Worm (Caenorhabditis elegans) whole organism, L4 larva: Measurements from ENCODE around the gene Y22D7AL.7.

Experiments used
- D1046.2 ChIP-seq: fragments of 200-800 bp; sonication (Bioruptor generic); IDR thresholded peaks from 2 replicates; pipeline ENCODE4 v1.3.6; 2022; ENCODE audit warnings: missing genetic modification characterization, missing compliant biosample characterization
- F10B5.3 ChIP-seq: sonication (generic microtip); optimal IDR thresholded peaks from 2 replicates; lab custom pipeline; 2016; ENCODE audit warnings: mild to moderate bottlenecking, missing genetic modification characterization, missing compliant biosample characterization
- F44E2.7 ChIP-seq: fragments of 200-800 bp; sonication (Bioruptor generic); IDR thresholded peaks from 2 replicates; pipeline ENCODE4 v2.1.2; 2022; ENCODE audit warnings: missing genetic modification characterization, missing compliant biosample characterization
- R02D3.7 ChIP-seq: fragments of 150-350 bp; sonication (generic microtip); optimal IDR thresholded peaks from 3 replicates; lab custom pipeline; 2014; ENCODE audit warnings: missing biosample characterization, missing genetic modification characterization
- T26A8.4 ChIP-seq: fragments of 200-800 bp; sonication (Bioruptor generic); IDR thresholded peaks from 2 replicates; pipeline ENCODE4 v1.3.6; 2022; ENCODE audit warnings: missing genetic modification characterization, missing compliant biosample characterization
- Y105C5A.15 ChIP-seq: fragments of 200-800 bp; sonication (Bioruptor generic); IDR thresholded peaks from 2 replicates; pipeline ENCODE4 v1.3.6; 2022; ENCODE audit warnings: missing genetic modification characterization, missing compliant biosample characterization
- Y48G9A.11 ChIP-seq: fragments of 200-800 bp; sonication (Bioruptor generic); IDR thresholded peaks from 2 replicates; pipeline ENCODE4 v1.3.6; 2022; ENCODE audit warnings: missing genetic modification reagents, missing genetic modification characterization, missing compliant biosample characterization
- Y5F2A.4 ChIP-seq: fragments of 200-800 bp; sonication (Bioruptor generic); optimal IDR thresholded peaks from 2 replicates; lab custom pipeline; 2018; ENCODE audit warnings: mild to moderate bottlenecking, missing genetic modification characterization, missing compliant biosample characterization
- ZK337.2 ChIP-seq: fragments of 200-800 bp; sonication (Bioruptor generic); IDR thresholded peaks from 2 replicates; pipeline ENCODE4 v1.3.6; 2022; ENCODE audit warnings: missing genetic modification reagents, missing genetic modification characterization, missing compliant biosample characterization
- ZK546.5 ChIP-seq, 2 experiments: sonication (generic microtip); optimal IDR thresholded peaks; 2 replicates each; lab custom pipeline; 2017; ENCODE audit warnings: missing biosample characterization in 2 of 2, missing genetic modification characterization in 2 of 2
- aha-1 ChIP-seq: fragments of 150-350 bp; peaks from one replicate; lab custom pipeline; 2014; ENCODE audit warnings: missing biosample characterization, missing genetic modification characterization
- ceh-20 ChIP-seq: fragments of 200-800 bp; sonication (Bioruptor generic); IDR thresholded peaks from 2 replicates; pipeline ENCODE4 v1.3.6; 2022; ENCODE audit warnings: missing genetic modification reagents, missing genetic modification characterization, missing compliant biosample characterization
- ceh-28 ChIP-seq: fragments of 150-350 bp; optimal IDR thresholded peaks from 2 replicates; lab custom pipeline; 2014; ENCODE audit warnings: missing biosample characterization, missing genetic modification reagents, missing genetic modification characterization
- ceh-32 ChIP-seq: sonication (generic microtip); optimal IDR thresholded peaks from 2 replicates; lab custom pipeline; 2016; ENCODE audit warnings: mild to moderate bottlenecking, missing genetic modification characterization, missing compliant biosample characterization; ENCODE audit not compliant: poor library complexity
- ceh-62 ChIP-seq: sonication (generic microtip); optimal IDR thresholded peaks from 2 replicates; lab custom pipeline; 2017; ENCODE audit warnings: missing biosample characterization, missing genetic modification characterization
- ceh-82 ChIP-seq: sonication (generic microtip); optimal IDR thresholded peaks from 2 replicates; lab custom pipeline; 2017; ENCODE audit warnings: missing biosample characterization, missing genetic modification characterization
- cey-2 ChIP-seq: sonication (generic microtip); optimal IDR thresholded peaks from 3 replicates; lab custom pipeline; 2017; ENCODE audit warnings: missing genetic modification characterization, mild to moderate bottlenecking, missing compliant biosample characterization, antibody characterized with exemption, borderline replicate concordance; ENCODE audit not compliant: insufficient read depth
- ctbp-1 ChIP-seq: fragments of 200-800 bp; sonication (Bioruptor generic); IDR thresholded peaks from 2 replicates; pipeline ENCODE4 v1.3.6; 2022; ENCODE audit warnings: missing genetic modification reagents, missing genetic modification characterization, missing compliant biosample characterization
- daf-16 ChIP-seq, 3 experiments: sonication (generic microtip); optimal IDR thresholded peaks; 2 replicates each; lab custom pipeline; 2016 to 2017; ENCODE audit warnings: missing genetic modification characterization in 3 of 3, missing genetic modification reagents in 3 of 3, mild to moderate bottlenecking in 2 of 3, missing compliant biosample characterization in 2 of 3, missing biosample characterization in 1 of 3, moderate library complexity in 1 of 3
- daf-19 ChIP-seq: fragments of 200-800 bp; sonication (Bioruptor generic); conservative IDR thresholded peaks from 2 replicates; pipeline ENCODE4 v1.3.6; 2022; ENCODE audit warnings: missing genetic modification characterization, missing compliant biosample characterization
- daf-8 ChIP-seq: fragments of 200-800 bp; sonication (Bioruptor generic); IDR thresholded peaks from 2 replicates; pipeline ENCODE4 v1.3.6; 2022; ENCODE audit warnings: missing genetic modification characterization, missing compliant biosample characterization
- dmd-9 ChIP-seq: fragments of 200-800 bp; sonication (Bioruptor generic); IDR thresholded peaks from 2 replicates; pipeline ENCODE4 v1.3.6; 2022; ENCODE audit warnings: missing genetic modification reagents, missing genetic modification characterization, missing compliant biosample characterization
- dpl-1 ChIP-seq: fragments of 150-350 bp; optimal IDR thresholded peaks from 2 replicates; lab custom pipeline; 2014; ENCODE audit warnings: missing biosample characterization, missing genetic modification reagents, missing genetic modification characterization
- fkh-10 ChIP-seq: fragments of 150-350 bp; optimal IDR thresholded peaks from 2 replicates; lab custom pipeline; 2014; ENCODE audit warnings: missing biosample characterization, missing genetic modification reagents, missing genetic modification characterization
- fos-1 ChIP-seq: fragments of 150-350 bp; optimal IDR thresholded peaks from 2 replicates; lab custom pipeline; 2014; ENCODE audit warnings: missing biosample characterization, missing genetic modification characterization
- hif-1 ChIP-seq, 2 experiments: sonication (generic microtip); optimal IDR thresholded peaks; 2 replicates each; lab custom pipeline; 2016 to 2017; ENCODE audit warnings: missing compliant biosample characterization in 2 of 2, missing genetic modification characterization in 2 of 2, missing genetic modification reagents in 2 of 2, missing genotype in 2 of 2, mild to moderate bottlenecking in 1 of 2
- hlh-30 ChIP-seq: sonication (generic microtip); optimal IDR thresholded peaks from 2 replicates; lab custom pipeline; 2017; ENCODE audit warnings: antibody characterized with exemption, mild to moderate bottlenecking, missing genetic modification characterization, missing compliant biosample characterization; ENCODE audit not compliant: insufficient read depth
- hmg-1.1 ChIP-seq: fragments of 200-800 bp; sonication (Bioruptor generic); IDR thresholded peaks from 2 replicates; pipeline ENCODE4 v1.3.6; 2022; ENCODE audit warnings: missing genetic modification reagents, missing genetic modification characterization, missing compliant biosample characterization
- lin-39 ChIP-seq: fragments of 150-350 bp; optimal IDR thresholded peaks from 2 replicates; lab custom pipeline; 2014; ENCODE audit warnings: missing biosample characterization, missing genetic modification reagents, missing genetic modification characterization
- lir-3 ChIP-seq: sonication (generic microtip); optimal IDR thresholded peaks from 2 replicates; lab custom pipeline; 2016; ENCODE audit warnings: mild to moderate bottlenecking, missing genetic modification characterization, missing compliant biosample characterization
- madf-9 ChIP-seq: fragments of 200-800 bp; sonication (Bioruptor generic); conservative IDR thresholded peaks from 2 replicates; pipeline ENCODE4 v1.3.6; 2022; ENCODE audit warnings: missing genetic modification reagents, missing genetic modification characterization, missing compliant biosample characterization
- mep-1 ChIP-seq: fragments of 150-350 bp; sonication (generic microtip); optimal IDR thresholded peaks from 3 replicates; lab custom pipeline; 2014; ENCODE audit warnings: missing biosample characterization, missing genetic modification characterization
- mes-2 ChIP-seq: sonication (generic microtip); optimal IDR thresholded peaks from 2 replicates; lab custom pipeline; 2016; ENCODE audit warnings: missing genotype, mild to moderate bottlenecking, missing genetic modification characterization, missing compliant biosample characterization; ENCODE audit not compliant: poor library complexity, severe bottlenecking
- mxl-3 ChIP-seq: fragments of 200-800 bp; sonication (Bioruptor generic); optimal IDR thresholded peaks from 2 replicates; lab custom pipeline; 2018; ENCODE audit warnings: mild to moderate bottlenecking, missing genetic modification characterization, missing compliant biosample characterization
- nhr-10 ChIP-seq: fragments of 150-350 bp; optimal IDR thresholded peaks from 2 replicates; lab custom pipeline; 2014; ENCODE audit warnings: missing biosample characterization, missing genetic modification characterization
- nhr-11 ChIP-seq: fragments of 150-350 bp; optimal IDR thresholded peaks from 2 replicates; lab custom pipeline; 2014; ENCODE audit warnings: missing biosample characterization, missing genetic modification characterization
- nhr-237 ChIP-seq: sonication (generic microtip); optimal IDR thresholded peaks from 2 replicates; lab custom pipeline; 2017; ENCODE audit warnings: missing biosample characterization, missing genetic modification characterization
- nhr-25 ChIP-seq: sonication (generic microtip); optimal IDR thresholded peaks from 2 replicates; lab custom pipeline; 2017; ENCODE audit warnings: missing genetic modification characterization, mild to moderate bottlenecking, missing compliant biosample characterization, antibody characterized with exemption, moderate library complexity, borderline replicate concordance; ENCODE audit not compliant: insufficient read depth
- nhr-48 ChIP-seq: sonication (generic microtip); optimal IDR thresholded peaks from 2 replicates; lab custom pipeline; 2016; ENCODE audit warnings: mild to moderate bottlenecking, missing genetic modification characterization, missing compliant biosample characterization
- nhr-76 ChIP-seq: fragments of 150-350 bp; optimal IDR thresholded peaks from 2 replicates; lab custom pipeline; 2014; ENCODE audit warnings: missing biosample characterization, missing genetic modification characterization
- pqm-1 ChIP-seq: sonication (generic microtip); optimal IDR thresholded peaks from 2 replicates; lab custom pipeline; 2017; ENCODE audit warnings: missing biosample characterization, missing genetic modification characterization
- saeg-2 ChIP-seq: fragments of 200-800 bp; sonication (Bioruptor generic); IDR thresholded peaks from 2 replicates; pipeline ENCODE4 v1.3.6; 2022; ENCODE audit warnings: missing genetic modification reagents, missing genetic modification characterization, missing compliant biosample characterization
- set-16 ChIP-seq: fragments of 200-800 bp; sonication (Bioruptor generic); IDR thresholded peaks from 2 replicates; pipeline ENCODE4 v1.3.6; 2022; ENCODE audit warnings: missing genetic modification reagents, missing genetic modification characterization, missing compliant biosample characterization
- spr-1 ChIP-seq: sonication (generic microtip); optimal IDR thresholded peaks from 2 replicates; lab custom pipeline; 2016; ENCODE audit warnings: mild to moderate bottlenecking, missing genetic modification characterization, missing compliant biosample characterization
- tag-97 ChIP-seq: fragments of 200-800 bp; sonication (Bioruptor generic); IDR thresholded peaks from 2 replicates; pipeline ENCODE4 v1.3.6; 2022; ENCODE audit warnings: missing genetic modification characterization, missing compliant biosample characterization
- unc-130 ChIP-seq: sonication (generic microtip); optimal IDR thresholded peaks from 2 replicates; lab custom pipeline; 2016; ENCODE audit warnings: missing genetic modification reagents, missing genetic modification characterization, missing compliant biosample characterization
- zfp-3 ChIP-seq: fragments of 200-800 bp; sonication (Bioruptor generic); conservative IDR thresholded peaks from 2 replicates; pipeline ENCODE4 v1.3.6; 2022; ENCODE audit warnings: missing genetic modification reagents, missing genetic modification characterization, missing compliant biosample characterization
- zip-11 ChIP-seq: fragments of 200-800 bp; sonication (Bioruptor generic); IDR thresholded peaks from 2 replicates; pipeline ENCODE4 v1.3.6; 2022; ENCODE audit warnings: missing genetic modification characterization, missing compliant biosample characterization
- zip-2 ChIP-seq: fragments of 150-350 bp; optimal IDR thresholded peaks from 2 replicates; lab custom pipeline; 2014; ENCODE audit warnings: missing biosample characterization, missing genetic modification characterization

Gene Y22D7AL.7

ce11 chrIII:1604514-1604976, 28.0 kb downstream of the Y22D7AL.7 start, which contains the start of gene Y22D7AL.6 (continued):
- TF ChIP-seq daf-8 (GFP tag; lab: Robert Waterston, UW) = no peak
- peak; percentile 27 for TF ChIP-seq F10B5.3
- TF ChIP-seq hmg-1.1 = peak; percentile 68
- TF ChIP-seq ceh-20 (GFP tag; lab: Robert Waterston, UW) = peak; percentile 52; the same call in 1 of the 2 replicates
- TF ChIP-seq ceh-82 (tag; lab: Kevin White, UChicago) = no peak
- no peak for TF ChIP-seq nhr-11 (tag; lab: Kevin White, UChicago)
- TF ChIP-seq fos-1 (tag; lab: Kevin White, UChicago) = no peak
- TF ChIP-seq spr-1 (tag; lab: Kevin White, UChicago) = peak; percentile 61
- TF ChIP-seq D1046.2 = peak; percentile 90
- no peak for TF ChIP-seq R02D3.7 (tag; lab: Kevin White, UChicago)
- TF ChIP-seq nhr-237 (tag; lab: Kevin White, UChicago) = no peak
- TF ChIP-seq Y48G9A.11 (GFP tag; lab: Robert Waterston, UW) = peak; percentile 77; the same call in 1 of the 2 replicates
- peak; percentile 81 for TF ChIP-seq ctbp-1 (GFP tag; lab: Robert Waterston, UW)
- TF ChIP-seq aha-1 (tag; lab: Kevin White, UChicago) = peak; percentile 92
- TF ChIP-seq hlh-30 (tag; lab: Kevin White, UChicago) = no peak
- TF ChIP-seq ZK546.5 (tag; optimal IDR thresholded peaks at IDR 0.05; lab: Kevin White, UChicago) = no peak
- TF ChIP-seq lir-3 = peak; percentile 65
- TF ChIP-seq zip-11 (GFP tag; lab: Robert Waterston, UW) = no peak
- no peak for TF ChIP-seq pqm-1 (tag; lab: Kevin White, UChicago)
- no peak for TF ChIP-seq cey-2 (tag; lab: Kevin White, UChicago)
- TF ChIP-seq F44E2.7 (GFP tag; lab: Robert Waterston, UW) = 0 out of 2 replicates have a peak, but pooled peaks have one; percentile 85
- no peak for TF ChIP-seq fkh-10 (GFP tag; lab: Kevin White, UChicago)
- TF ChIP-seq ceh-28 (tag; lab: Kevin White, UChicago) = no peak
- TF ChIP-seq T26A8.4 (GFP tag; lab: Robert Waterston, UW) = peak; percentile 85
- no peak for TF ChIP-seq mep-1
- TF ChIP-seq Y105C5A.15 (GFP tag; lab: Robert Waterston, UW) = peak; percentile 45; the same call in 1 of the 2 replicates
- TF ChIP-seq nhr-10 (tag; lab: Kevin White, UChicago) = no peak
- no peak for TF ChIP-seq tag-97 (GFP tag; lab: Robert Waterston, UW)
- 0 out of 2 replicates have a peak, but pooled peaks have one; percentile 12 for TF ChIP-seq dmd-9
- TF ChIP-seq daf-16 (GFP tag; optimal IDR thresholded peaks at IDR 0.05; lab: Kevin White, UChicago) = peak; percentile 49 to 90
- peak; percentile 46 for TF ChIP-seq daf-16 (tag; optimal IDR thresholded peaks at IDR 0.05; lab: Kevin White, UChicago)
- peak; percentile 9 for TF ChIP-seq mxl-3 (GFP tag; lab: Kevin White, UChicago)
- TF ChIP-seq dpl-1 (GFP tag; lab: Kevin White, UChicago) = no peak
- TF ChIP-seq zip-2 (tag; lab: Kevin White, UChicago) = no peak
- no peak for TF ChIP-seq saeg-2 (GFP tag; lab: Robert Waterston, UW)
- peak in 1 of 2 experiments; percentile 1 for TF ChIP-seq hif-1 (tag; optimal IDR thresholded peaks at IDR 0.05; lab: Kevin White, UChicago)
- peak; percentile 48; the same call in 1 of the 2 replicates for TF ChIP-seq set-16 (GFP tag; lab: Robert Waterston, UW)
- TF ChIP-seq madf-9 (GFP tag; lab: Robert Waterston, UW) = peak; percentile 78
- peak; percentile 65 for TF ChIP-seq mes-2 (tag; lab: Kevin White, UChicago)
- peak; percentile 46 for TF ChIP-seq unc-130 (GFP tag; lab: Kevin White, UChicago)
- no peak for TF ChIP-seq ceh-62 (tag; lab: Kevin White, UChicago)
- TF ChIP-seq nhr-25 (tag; lab: Kevin White, UChicago) = no peak
- TF ChIP-seq daf-19 (GFP tag; lab: Robert Waterston, UW) = peak; percentile 69; the same call in 1 of the 2 replicates
- peak; percentile 65 for TF ChIP-seq nhr-48 (tag; lab: Kevin White, UChicago)
- peak; percentile 79; the same call in 1 of the 2 replicates for TF ChIP-seq zfp-3 (GFP tag; lab: Robert Waterston, UW)
- no peak for TF ChIP-seq ZK337.2
- no peak for TF ChIP-seq nhr-76
- TF ChIP-seq lin-39 (tag; lab: Kevin White, UChicago) = no peak
- TF ChIP-seq Y5F2A.4 (GFP tag; lab: Kevin White, UChicago) = peak; percentile 53
- TF ChIP-seq ceh-32 = no peak
